Fruit fly (Drosophila melanogaster) S2 (cell line): Measurements from ENCODE around the gene Trm7-34.

Experiments used
- CG8478 ChIP-seq: fragments of >200 bp; optimal IDR thresholded peaks from 2 replicates; lab custom pipeline; 2018
- CTCF ChIP-seq, 2 experiments: fragments of >200 bp; optimal IDR thresholded peaks; 2 replicates each; lab custom pipeline; 2018

- TF ChIP-seq CG8478 (lab: Kevin White, UChicago) = no peak
- no peak for TF ChIP-seq CTCF (optimal IDR thresholded peaks at IDR 0.05; lab: Kevin White, UChicago)
These were observed 14.9 kb downstream of the Trm7-34 start, which contains the start of gene Bdbt for dm6 chr3R:21118784-21119183.
